Worm (Caenorhabditis elegans): ENCODE data around the gene B0464.9.

Gene B0464.9

DNA sequence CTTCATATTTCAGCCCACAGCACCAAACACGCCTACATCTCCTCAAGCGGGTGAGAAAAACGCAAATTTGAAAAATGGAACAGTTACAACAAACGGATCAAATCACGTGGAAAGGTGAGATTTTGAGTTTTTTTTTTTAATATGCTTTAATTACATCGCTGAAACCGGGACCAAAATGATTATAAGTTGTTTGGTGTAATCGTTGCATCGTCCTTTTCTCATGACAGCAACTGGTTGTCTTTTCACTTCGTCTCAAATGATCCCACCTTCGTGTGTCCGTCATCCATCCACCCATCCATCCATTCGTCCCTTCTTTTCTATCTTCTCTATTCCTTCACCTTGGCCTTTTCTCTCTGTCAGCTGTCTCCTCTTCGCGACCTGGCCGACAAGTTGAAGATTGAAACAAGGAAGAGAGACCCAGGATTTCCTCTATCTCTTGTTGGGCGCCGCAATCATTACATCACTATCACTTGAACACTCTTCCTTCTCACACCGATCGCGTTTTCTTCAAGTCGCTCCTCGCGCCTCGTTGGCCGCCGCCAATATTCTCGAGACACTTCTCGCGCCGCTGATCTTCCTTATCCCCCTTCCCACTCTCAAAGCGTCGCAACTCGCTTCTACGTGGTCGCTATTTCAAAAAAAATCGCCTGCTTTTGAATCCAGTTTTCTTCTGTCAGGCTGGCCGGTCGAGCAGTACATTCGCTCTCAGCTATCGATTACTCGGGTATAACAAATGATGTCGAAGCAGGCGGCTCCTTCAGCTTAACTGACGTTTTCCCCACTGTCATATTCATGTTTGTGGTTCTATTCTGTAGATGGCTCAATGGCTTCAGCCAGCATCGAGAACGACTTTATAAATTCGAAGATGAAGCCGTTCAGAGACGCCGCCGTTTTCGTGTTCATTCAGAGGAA lies 8.1 kb upstream of the B0464.9 start:
- TF ChIP-seq W03F9.2 (tag; optimal IDR thresholded peaks at IDR 0.05) (no peak), him-1 (tag; optimal IDR thresholded peaks at IDR 0.05) (no peak), dao-5 (tag; optimal IDR thresholded peaks at IDR 0.05) (no peak)

DNA sequence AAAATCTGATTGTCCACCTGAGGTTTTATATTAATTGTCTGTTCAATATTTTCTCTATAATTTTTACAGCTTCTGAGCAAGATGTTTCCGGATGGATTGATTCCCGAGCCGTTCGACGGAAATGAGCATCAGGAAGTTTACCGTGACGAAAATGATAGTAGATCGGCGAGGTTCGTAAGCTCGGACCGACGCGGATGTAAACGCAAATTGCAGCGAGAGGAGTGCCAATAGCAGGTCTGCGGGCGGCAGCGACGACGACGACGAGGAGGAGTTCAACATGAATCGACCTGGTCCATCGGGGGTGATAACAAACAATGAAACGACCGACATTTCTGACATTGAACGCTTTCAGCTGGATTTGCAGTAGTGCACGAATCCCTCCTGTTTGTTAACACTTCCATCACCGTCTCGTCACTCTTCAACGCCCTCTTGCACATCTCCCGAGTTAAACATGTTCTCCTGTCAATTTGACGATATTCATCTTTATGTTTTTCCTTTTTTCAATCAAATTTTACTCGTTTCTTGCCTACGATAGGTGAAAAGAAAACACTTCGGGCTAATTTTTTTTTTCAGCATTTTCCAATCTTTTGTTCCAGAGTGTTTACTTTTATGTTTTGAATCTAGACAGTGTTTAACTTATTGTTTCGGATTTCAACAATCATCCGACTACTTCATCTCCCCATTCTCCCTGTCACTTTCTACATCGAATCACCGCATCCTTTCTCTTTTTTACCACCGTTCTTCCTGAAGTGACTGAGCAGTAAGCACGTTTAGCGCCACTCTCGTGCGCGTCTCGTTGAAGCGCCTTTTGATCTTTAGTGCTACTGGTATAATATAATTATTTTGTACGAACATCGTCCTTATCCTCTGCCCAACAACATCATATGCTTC lies 3.4 kb upstream of the B0464.9 start:
- TF ChIP-seq him-1 (tag; optimal IDR thresholded peaks at IDR 0.05) (no peak), dao-5 (tag; optimal IDR thresholded peaks at IDR 0.05) (no peak), W03F9.2 (tag; optimal IDR thresholded peaks at IDR 0.05) (no peak)

DNA sequence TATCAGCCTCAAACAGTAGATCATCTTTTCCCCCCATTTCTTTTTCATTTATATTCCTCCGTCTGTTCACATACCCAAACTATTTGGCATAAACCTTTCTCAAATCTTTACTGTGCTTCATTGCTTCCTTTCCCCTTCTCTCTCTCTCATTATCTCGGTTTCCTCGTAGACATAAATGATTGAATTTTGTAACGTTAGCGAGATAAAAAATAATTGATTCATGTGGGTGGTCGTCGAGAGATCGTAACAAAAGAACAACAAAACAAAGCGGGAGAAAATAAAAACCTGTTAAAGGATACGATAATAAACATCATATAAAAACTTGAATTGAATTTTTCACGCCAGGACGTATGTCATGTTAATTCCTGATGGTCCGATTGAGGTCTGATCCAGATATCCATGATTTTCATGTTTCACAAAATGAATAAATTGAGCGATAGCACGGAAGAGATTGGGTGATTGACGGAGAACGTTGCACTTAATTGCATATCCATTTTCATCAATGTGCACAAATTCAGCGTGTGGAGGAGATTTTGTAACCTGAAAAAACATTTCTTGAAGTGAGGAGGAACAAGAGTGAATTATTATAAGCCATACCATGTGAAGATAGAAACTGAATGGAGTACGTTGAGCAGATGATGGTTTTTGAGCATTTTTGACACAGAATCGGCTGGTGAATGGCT lies 2.6 kb upstream of the B0464.9 start:
- no peak for TF ChIP-seq him-1 (tag; optimal IDR thresholded peaks at IDR 0.05)
- no peak for TF ChIP-seq dao-5 (tag; optimal IDR thresholded peaks at IDR 0.05)
- no peak for TF ChIP-seq W03F9.2 (tag; optimal IDR thresholded peaks at IDR 0.05)

DNA sequence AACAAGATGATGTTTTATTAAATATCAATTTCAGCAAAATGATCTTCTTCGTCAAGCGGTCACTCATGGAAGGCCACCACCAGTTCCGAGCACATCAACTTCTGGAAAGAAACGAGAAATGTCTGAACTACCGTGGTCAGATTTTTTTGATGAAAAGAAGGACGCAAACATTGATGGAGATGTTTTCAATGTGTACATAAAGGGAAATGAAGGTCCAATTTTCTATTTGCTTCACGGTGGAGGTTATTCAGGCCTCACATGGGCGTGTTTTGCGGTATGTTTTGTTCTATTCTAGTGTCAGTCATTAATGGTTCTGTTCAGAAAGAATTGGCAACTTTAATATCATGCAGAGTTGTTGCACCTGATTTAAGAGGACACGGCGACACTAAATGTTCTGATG lies 298 bp downstream of the B0464.9 start, which contains the start of gene B0464.6:
Gene B0464.6 (minus strand): TSS at position 101 of the 400 bp plus-strand sequence.
- no peak for TF ChIP-seq dao-5 (tag; optimal IDR thresholded peaks at IDR 0.05)
- no peak for TF ChIP-seq W03F9.2 (tag; optimal IDR thresholded peaks at IDR 0.05)
- no peak for TF ChIP-seq him-1 (tag; optimal IDR thresholded peaks at IDR 0.05)

DNA sequence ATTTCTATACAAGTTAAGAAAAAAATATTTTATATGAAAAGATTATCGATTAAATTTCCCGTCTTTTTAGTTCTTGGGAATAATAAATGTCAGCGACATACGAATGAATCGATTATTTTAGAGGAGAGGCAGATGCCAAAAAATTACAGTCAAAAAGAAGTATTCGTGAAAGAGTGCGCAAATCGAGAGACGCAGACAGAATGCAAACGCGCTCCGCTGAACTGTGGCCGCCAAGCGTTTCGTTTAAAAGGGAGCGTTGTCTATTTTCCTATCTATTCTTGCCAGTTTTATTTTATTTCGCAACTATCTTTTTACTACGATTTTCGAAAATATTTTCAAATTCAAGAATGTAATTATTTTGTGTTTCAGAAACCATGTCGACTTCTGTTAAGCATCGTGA lies 1.5 kb downstream of the B0464.9 start, which contains the start of gene baf-1:
Gene baf-1 (plus strand): TSS at position 370 of the 400 bp plus-strand sequence.
- TF ChIP-seq dao-5 (tag; optimal IDR thresholded peaks at IDR 0.05) (no peak), W03F9.2 (tag; optimal IDR thresholded peaks at IDR 0.05) (peak; percentile 76), him-1 (tag; optimal IDR thresholded peaks at IDR 0.05) (no peak)

DNA sequence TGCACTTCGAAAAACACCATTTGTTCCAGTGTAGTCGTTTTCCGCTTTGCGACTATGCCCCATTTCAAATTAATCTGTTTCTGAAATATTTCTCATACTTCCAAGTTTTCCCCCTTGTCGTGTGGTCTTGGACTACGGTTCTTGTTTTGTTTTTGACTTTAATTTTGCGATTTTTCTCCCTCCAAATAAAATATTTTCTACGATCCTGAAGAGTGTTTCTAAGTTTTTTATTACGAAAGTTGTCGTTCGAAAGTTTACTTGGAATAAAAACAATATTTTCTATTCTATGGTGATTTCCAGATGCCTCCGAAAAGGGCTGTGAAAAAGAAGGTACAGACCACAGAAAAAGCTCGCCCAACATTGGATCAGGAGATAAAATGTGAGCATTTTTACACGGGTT lies 2.3 kb downstream of the B0464.9 start, which contains the start of gene tag-342:
Gene tag-342 (plus strand): TSS at position 301 of the 400 bp plus-strand sequence.
- TF ChIP-seq him-1 (tag; optimal IDR thresholded peaks at IDR 0.05) = no peak
- TF ChIP-seq W03F9.2 (tag; optimal IDR thresholded peaks at IDR 0.05) = no peak
- TF ChIP-seq dao-5 (tag; optimal IDR thresholded peaks at IDR 0.05) = no peak

DNA sequence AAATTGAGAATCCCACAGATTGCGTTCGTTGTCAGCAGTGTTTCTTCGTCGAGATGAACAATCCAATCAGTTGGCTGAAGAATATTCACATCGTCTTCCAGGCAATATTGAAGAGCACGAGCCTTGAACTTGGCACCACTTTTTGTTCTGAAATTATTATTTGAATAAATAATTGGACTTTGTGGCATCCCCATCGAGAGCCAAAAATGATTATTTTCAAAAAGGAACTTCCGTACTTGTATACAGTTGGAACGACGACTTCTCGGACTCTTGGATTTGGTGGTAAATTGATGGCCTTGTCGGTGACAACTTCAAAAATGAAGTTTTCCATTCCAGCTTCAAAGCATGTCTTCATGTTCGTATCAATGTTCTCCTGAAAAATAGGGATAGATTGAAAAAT lies 6.4 kb downstream of the B0464.9 start:
- TF ChIP-seq W03F9.2 (tag; optimal IDR thresholded peaks at IDR 0.05) = no peak
- no peak for TF ChIP-seq him-1 (tag; optimal IDR thresholded peaks at IDR 0.05)
- no peak for TF ChIP-seq dao-5 (tag; optimal IDR thresholded peaks at IDR 0.05)

DNA sequence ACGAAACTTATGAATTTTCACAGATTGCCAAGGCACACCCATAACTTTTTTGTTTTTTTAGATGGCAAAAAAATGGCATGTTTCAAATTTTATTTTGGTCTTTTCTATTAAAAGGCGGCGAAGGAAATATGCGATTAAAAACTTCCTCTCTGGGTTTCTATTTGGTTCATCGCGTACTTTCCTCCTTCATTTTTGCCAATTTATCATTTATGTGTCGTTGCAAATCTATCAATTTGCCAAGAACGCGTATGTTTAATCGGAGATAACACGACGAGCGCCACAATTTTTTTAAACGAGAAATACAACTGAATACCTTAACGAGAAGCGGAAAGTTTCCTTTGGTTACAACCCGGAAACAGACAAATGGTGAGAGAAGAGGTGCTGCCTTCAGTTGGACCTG lies 6.9 kb downstream of the B0464.9 start:
- TF ChIP-seq dao-5 (tag; optimal IDR thresholded peaks at IDR 0.05) = no peak
- TF ChIP-seq W03F9.2 (tag; optimal IDR thresholded peaks at IDR 0.05) = no peak
- TF ChIP-seq him-1 (tag; optimal IDR thresholded peaks at IDR 0.05) = no peak

DNA sequence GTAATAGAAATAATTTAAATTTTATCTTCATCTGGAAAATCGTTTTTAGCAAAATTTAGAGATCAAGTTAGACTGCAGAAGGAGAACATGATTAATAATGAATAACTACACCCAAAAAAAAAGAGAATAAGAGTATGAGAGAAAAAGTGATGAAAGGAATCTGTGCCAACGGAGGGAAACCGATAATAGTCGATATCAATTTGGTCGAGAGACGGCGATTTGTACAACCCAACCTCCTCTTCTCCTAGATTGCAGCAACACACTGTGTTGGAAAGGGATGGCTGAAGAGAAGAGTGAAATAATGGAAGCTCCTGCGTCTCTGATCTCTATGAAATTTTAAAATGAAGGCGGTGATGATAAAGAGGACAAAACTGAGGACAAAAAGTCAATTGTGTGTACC lies 8.9 kb downstream of the B0464.9 start:
- no peak for TF ChIP-seq him-1 (tag; optimal IDR thresholded peaks at IDR 0.05)
- no peak for TF ChIP-seq W03F9.2 (tag; optimal IDR thresholded peaks at IDR 0.05)
- no peak for TF ChIP-seq dao-5 (tag; optimal IDR thresholded peaks at IDR 0.05)

DNA sequence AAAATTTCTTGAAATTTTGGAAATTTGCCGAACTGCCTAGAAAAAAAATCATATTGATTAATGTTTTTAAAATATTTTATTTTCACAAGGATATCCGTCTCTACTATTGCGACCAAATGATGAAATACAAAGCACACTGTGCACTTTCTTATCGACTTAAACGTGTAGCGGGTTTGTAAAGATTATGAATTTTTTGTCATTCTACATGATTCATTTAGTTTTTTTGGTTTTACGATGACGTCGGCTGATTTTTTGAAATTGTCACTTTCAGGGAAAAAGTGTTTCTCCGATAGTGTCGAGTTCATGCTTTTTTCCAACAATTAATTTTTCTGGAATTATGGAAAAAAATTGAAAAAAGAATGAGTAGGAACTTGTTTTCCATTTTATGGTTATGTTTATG lies 11.0 kb downstream of the B0464.9 start:
- TF ChIP-seq dao-5 (tag; optimal IDR thresholded peaks at IDR 0.05) = no peak
- no peak for TF ChIP-seq W03F9.2 (tag; optimal IDR thresholded peaks at IDR 0.05)

DNA sequence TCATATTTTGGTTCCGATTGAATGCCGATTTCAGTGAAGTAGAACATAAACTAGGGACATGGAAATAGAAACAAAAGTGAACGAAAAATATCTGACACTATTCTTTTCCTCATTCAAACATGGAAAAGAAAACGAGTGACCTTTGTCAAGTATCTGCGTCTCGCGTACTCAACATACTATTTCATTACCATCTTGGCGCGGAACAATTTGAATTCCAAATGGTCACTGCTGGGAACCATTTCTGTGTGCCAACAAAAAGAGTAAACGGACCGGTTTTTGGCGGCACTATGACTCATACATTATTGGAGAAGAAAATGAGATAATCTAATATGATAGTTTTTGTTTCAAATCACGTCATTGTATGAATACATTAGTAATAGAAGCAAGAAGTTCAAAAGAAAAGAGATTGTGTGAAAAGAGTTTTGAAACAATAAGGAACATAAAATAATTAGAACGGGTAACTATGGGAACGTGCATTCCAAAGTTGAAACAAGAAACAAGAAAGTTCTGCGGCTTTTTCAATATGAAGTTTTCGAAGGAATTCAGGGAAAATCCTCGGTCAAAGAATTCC lies 16.9 kb downstream of the B0464.9 start:
- TF ChIP-seq W03F9.2 (tag; optimal IDR thresholded peaks at IDR 0.05) (no peak), dao-5 (tag; optimal IDR thresholded peaks at IDR 0.05) (no peak), him-1 (tag; optimal IDR thresholded peaks at IDR 0.05) (no peak)

DNA sequence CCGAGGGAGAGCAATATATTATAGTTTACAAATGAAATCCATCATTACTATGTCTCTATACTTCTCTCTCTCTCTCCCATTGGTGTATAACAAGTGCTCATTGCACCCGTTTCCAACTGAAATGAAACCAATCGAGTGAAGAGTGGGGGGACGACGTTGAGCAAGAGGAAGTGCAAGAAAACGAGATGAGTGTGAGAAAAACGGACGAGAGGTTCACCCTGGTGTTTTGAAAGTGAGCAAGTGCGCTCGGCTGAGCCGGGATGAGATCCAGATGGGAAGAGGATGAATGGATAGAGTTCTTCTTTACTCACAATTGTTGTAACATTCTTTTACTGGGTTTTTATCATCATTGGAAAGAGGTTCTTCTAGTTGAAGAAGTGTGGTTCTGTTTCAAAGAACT lies 18.1 kb downstream of the B0464.9 start:
- no peak for TF ChIP-seq him-1 (tag; optimal IDR thresholded peaks at IDR 0.05)
- no peak for TF ChIP-seq W03F9.2 (tag; optimal IDR thresholded peaks at IDR 0.05)
- TF ChIP-seq dao-5 (tag; optimal IDR thresholded peaks at IDR 0.05) = no peak

DNA sequence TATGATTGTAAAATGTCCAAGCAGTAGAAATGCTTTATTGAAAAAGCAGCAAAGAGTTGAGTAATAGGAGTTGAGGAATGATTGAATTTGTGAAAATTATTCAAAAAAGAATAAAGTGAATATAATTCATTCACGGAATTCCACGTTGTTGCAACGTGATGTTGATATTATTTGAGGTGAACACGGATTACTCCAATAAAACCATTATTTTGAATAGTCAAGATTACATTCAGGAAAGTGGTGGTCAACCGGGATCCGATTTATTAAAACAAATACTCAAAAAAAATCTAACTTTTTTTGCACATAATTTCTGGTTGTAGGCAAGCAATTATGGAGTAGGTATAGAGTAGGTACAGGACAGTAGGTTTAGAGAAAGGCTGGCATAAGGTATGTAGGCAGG lies 19.8 kb downstream of the B0464.9 start, which contains the start of gene bre-3:
Gene bre-3 (minus strand): TSS at position 101 of the 400 bp plus-strand sequence.
- TF ChIP-seq him-1 (tag; optimal IDR thresholded peaks at IDR 0.05) (no peak), dao-5 (tag; optimal IDR thresholded peaks at IDR 0.05) (no peak), W03F9.2 (tag; optimal IDR thresholded peaks at IDR 0.05) (no peak)

Data from whole organism, L4/young adult.